Fruit fly (Drosophila melanogaster) whole organism, embryonic: Measurements from ENCODE around the gene Tet.

Experiments used
- Adf1 ChIP-seq: fragments of 200-800 bp; sonication (Bioruptor generic); IDR thresholded peaks from 2 replicates; pipeline ENCODE4 v1.3.6; 2022; ENCODE audit warnings: missing biosample characterization, missing genetic modification characterization
- Atf-2 ChIP-seq: fragments of 200-800 bp; sonication (Bioruptor generic); optimal IDR thresholded peaks from 2 replicates; lab custom pipeline; 2016; ENCODE audit warnings: missing biosample characterization, missing genetic modification characterization
- Bgb ChIP-seq: fragments of 200-800 bp; sonication (Bioruptor generic); IDR thresholded peaks from 2 replicates; pipeline ENCODE4 v1.3.6; 2022; ENCODE audit warnings: missing biosample characterization, missing genetic modification characterization; ENCODE audit not compliant: partially characterized antibody
- CG11504 ChIP-seq: fragments of 200-800 bp; sonication (Bioruptor generic); optimal IDR thresholded peaks from 3 replicates; lab custom pipeline; 2019; ENCODE audit warnings: missing biosample characterization, mild to moderate bottlenecking, missing genetic modification characterization, moderate library complexity
- CG12155 ChIP-seq: fragments of 200-800 bp; sonication (Bioruptor generic); optimal IDR thresholded peaks from 3 replicates; lab custom pipeline; 2016; ENCODE audit warnings: missing biosample characterization, missing genetic modification characterization
- CG12391 ChIP-seq: fragments of 200-800 bp; sonication (Bioruptor generic); optimal IDR thresholded peaks from 3 replicates; lab custom pipeline; 2018; ENCODE audit warnings: missing biosample characterization, mild to moderate bottlenecking, missing genetic modification characterization, moderate library complexity
- CG14441 ChIP-seq: fragments of 200-800 bp; sonication (Bioruptor generic); IDR thresholded peaks from 2 replicates; pipeline ENCODE4 v1.3.6; 2022; ENCODE audit warnings: missing biosample characterization, missing genetic modification characterization
- CG1602 ChIP-seq: fragments of 200-800 bp; sonication (Bioruptor generic); optimal IDR thresholded peaks from 3 replicates; lab custom pipeline; 2016; ENCODE audit warnings: missing biosample characterization, missing genetic modification characterization
- CG18262 ChIP-seq: fragments of 200-800 bp; optimal IDR thresholded peaks from 3 replicates; lab custom pipeline; 2019; ENCODE audit warnings: missing biosample characterization, mild to moderate bottlenecking, missing genetic modification characterization, moderate library complexity
- CG18599 ChIP-seq: fragments of 200-800 bp; sonication (Bioruptor generic); optimal IDR thresholded peaks from 3 replicates; lab custom pipeline; 2017; ENCODE audit warnings: missing biosample characterization, missing genetic modification characterization, mild to moderate bottlenecking, moderate library complexity, missing genetic modification reagents
- CG2678 ChIP-seq: fragments of 200-800 bp; sonication (Bioruptor generic); optimal IDR thresholded peaks from 3 replicates; lab custom pipeline; 2019; ENCODE audit warnings: missing biosample characterization, mild to moderate bottlenecking, missing genetic modification characterization, moderate library complexity
- CG6272 ChIP-seq: fragments of 200-800 bp; sonication (Bioruptor generic); IDR thresholded peaks from 2 replicates; pipeline ENCODE4 v1.3.6; 2022; ENCODE audit warnings: missing biosample characterization, missing genetic modification characterization
- CG6683 ChIP-seq: fragments of 200-800 bp; sonication (Bioruptor generic); optimal IDR thresholded peaks from 2 replicates; lab custom pipeline; 2017; ENCODE audit warnings: missing biosample characterization, mild to moderate bottlenecking, missing genetic modification characterization, missing genetic modification reagents
- CG9727 ChIP-seq: fragments of 200-800 bp; sonication (Bioruptor generic); optimal IDR thresholded peaks from 3 replicates; lab custom pipeline; 2017; ENCODE audit warnings: missing biosample characterization, mild to moderate bottlenecking, missing genetic modification characterization
- CoRest ChIP-seq: fragments of 200-800 bp; sonication (Bioruptor generic); optimal IDR thresholded peaks from 3 replicates; lab custom pipeline; 2018; ENCODE audit warnings: missing biosample characterization, mild to moderate bottlenecking, missing genetic modification characterization, moderate library complexity
- Deaf1 ChIP-seq: fragments of 200-800 bp; optimal IDR thresholded peaks from 3 replicates; lab custom pipeline; 2019; ENCODE audit warnings: missing biosample characterization, mild to moderate bottlenecking, missing genetic modification characterization, moderate library complexity
- Drgx ChIP-seq: fragments of 200-800 bp; sonication (Bioruptor generic); IDR thresholded peaks from 2 replicates; pipeline ENCODE4 v1.3.6; 2022; ENCODE audit warnings: missing biosample characterization, missing genetic modification characterization
- E2f2 ChIP-seq: fragments of 200-800 bp; sonication (Bioruptor generic); IDR thresholded peaks from 2 replicates; pipeline ENCODE4 v1.3.6; 2022; ENCODE audit warnings: missing biosample characterization, missing genetic modification characterization
- Gug ChIP-seq: fragments of 200-800 bp; sonication (Bioruptor generic); IDR thresholded peaks from 4 replicates; pipeline ENCODE4 v1.3.6; 2022; ENCODE audit warnings: missing biosample characterization, missing genetic modification characterization
- Hand ChIP-seq: fragments of 200-800 bp; sonication (Bioruptor generic); optimal IDR thresholded peaks from 2 replicates; lab custom pipeline; 2017; ENCODE audit warnings: mild to moderate bottlenecking, missing biosample characterization, missing genetic modification reagents, missing genetic modification characterization
- Nf-YB ChIP-seq: fragments of 200-800 bp; sonication (Bioruptor generic); optimal IDR thresholded peaks from 3 replicates; lab custom pipeline; 2019; ENCODE audit warnings: missing biosample characterization, mild to moderate bottlenecking, missing genetic modification characterization, moderate library complexity
- Nf-YC ChIP-seq: fragments of 200-800 bp; optimal IDR thresholded peaks from 3 replicates; lab custom pipeline; 2019; ENCODE audit warnings: missing biosample characterization, mild to moderate bottlenecking, missing genetic modification characterization, moderate library complexity
- Opbp ChIP-seq: fragments of 200-800 bp; sonication (Bioruptor generic); IDR thresholded peaks from 3 replicates; pipeline ENCODE4 v1.3.6; 2022; ENCODE audit warnings: missing biosample characterization, missing genetic modification characterization; ENCODE audit not compliant: partially characterized antibody
- PHDP ChIP-seq: fragments of 200-800 bp; sonication (Bioruptor generic); optimal IDR thresholded peaks from 3 replicates; lab custom pipeline; 2018; ENCODE audit warnings: missing biosample characterization, mild to moderate bottlenecking, missing genetic modification characterization, moderate library complexity
- Poxn ChIP-seq: fragments of 200-800 bp; sonication (Bioruptor generic); IDR thresholded peaks from 2 replicates; pipeline ENCODE4 v1.3.6; 2022; ENCODE audit warnings: missing biosample characterization, missing genetic modification characterization
- Sry-δ ChIP-seq: fragments of 200-800 bp; sonication (Bioruptor generic); optimal IDR thresholded peaks from 2 replicates; lab custom pipeline; 2016; ENCODE audit warnings: missing biosample characterization, missing genetic modification characterization
- Vsx1 ChIP-seq: fragments of 200-800 bp; sonication (Bioruptor generic); optimal IDR thresholded peaks from 2 replicates; lab custom pipeline; 2017; ENCODE audit warnings: missing biosample characterization, mild to moderate bottlenecking, missing genetic modification characterization, missing genetic modification reagents
- bowl ChIP-seq: fragments of 200-800 bp; sonication (Bioruptor generic); IDR thresholded peaks from 2 replicates; pipeline ENCODE4 v1.3.6; 2022; ENCODE audit warnings: missing biosample characterization, missing genetic modification characterization
- bsh ChIP-seq, 2 experiments: fragments of 200-800 bp; sonication (Bioruptor generic); optimal IDR thresholded peaks; 2 replicates each; lab custom pipeline; 2017 to 2018; ENCODE audit warnings: mild to moderate bottlenecking in 2 of 2, missing biosample characterization in 2 of 2, missing genetic modification characterization in 2 of 2, moderate library complexity in 1 of 2
- chinmo ChIP-seq: fragments of 200-800 bp; sonication (Bioruptor generic); IDR thresholded peaks from 4 replicates; pipeline ENCODE4 v1.3.6; 2022; ENCODE audit warnings: missing biosample characterization, missing genetic modification characterization; ENCODE audit not compliant: partially characterized antibody
- chn ChIP-seq: fragments of 200-800 bp; sonication (Bioruptor generic); optimal IDR thresholded peaks from 2 replicates; lab custom pipeline; 2016; ENCODE audit warnings: missing biosample characterization, missing genetic modification characterization
- cwo ChIP-seq: fragments of 200-800 bp; sonication (Bioruptor generic); optimal IDR thresholded peaks from 3 replicates; lab custom pipeline; 2017; ENCODE audit warnings: missing biosample characterization, missing genetic modification characterization, mild to moderate bottlenecking, moderate library complexity, missing genetic modification reagents
- dmrt99B ChIP-seq: fragments of 200-800 bp; sonication (Bioruptor generic); optimal IDR thresholded peaks from 2 replicates; lab custom pipeline; 2018; ENCODE audit warnings: missing biosample characterization, mild to moderate bottlenecking, missing genetic modification characterization, moderate library complexity
- dpn ChIP-seq, 2 experiments: fragments of 200-800 bp; sonication (Bioruptor generic); optimal IDR thresholded peaks; 3 replicates each; lab custom pipeline; 2016; ENCODE audit warnings: missing biosample characterization in 2 of 2, missing genetic modification characterization in 2 of 2
- eyg ChIP-seq: fragments of 200-800 bp; sonication (Bioruptor generic); optimal IDR thresholded peaks from 3 replicates; lab custom pipeline; 2016; ENCODE audit warnings: missing biosample characterization, missing genetic modification characterization
- fd96Cb ChIP-seq: fragments of 200-800 bp; sonication (Bioruptor generic); optimal IDR thresholded peaks from 2 replicates; lab custom pipeline; 2018; ENCODE audit warnings: missing biosample characterization, mild to moderate bottlenecking, missing genetic modification characterization, moderate library complexity
- gsb-n ChIP-seq: fragments of 200-800 bp; sonication (Bioruptor generic); optimal IDR thresholded peaks from 3 replicates; lab custom pipeline; 2018; ENCODE audit warnings: missing biosample characterization, mild to moderate bottlenecking, missing genetic modification characterization
- hb ChIP-seq: fragments of 200-800 bp; sonication (Bioruptor generic); IDR thresholded peaks from 3 replicates; pipeline ENCODE4 v1.3.6; 2022; ENCODE audit warnings: missing biosample characterization, missing genetic modification characterization; ENCODE audit not compliant: partially characterized antibody
- lab ChIP-seq: fragments of 200-800 bp; sonication (Bioruptor generic); optimal IDR thresholded peaks from 3 replicates; lab custom pipeline; 2017; ENCODE audit warnings: missing biosample characterization, missing genetic modification characterization, mild to moderate bottlenecking, moderate library complexity, missing genetic modification reagents
- nom ChIP-seq: fragments of 200-800 bp; sonication (Bioruptor generic); optimal IDR thresholded peaks from 2 replicates; lab custom pipeline; 2017; ENCODE audit warnings: missing biosample characterization, missing genetic modification characterization, mild to moderate bottlenecking, moderate library complexity, missing genetic modification reagents
- pros ChIP-seq: fragments of 200-800 bp; sonication (Bioruptor generic); optimal IDR thresholded peaks from 3 replicates; lab custom pipeline; 2019; ENCODE audit warnings: missing biosample characterization, mild to moderate bottlenecking, missing genetic modification characterization, moderate library complexity
- row ChIP-seq: fragments of 200-800 bp; sonication (Bioruptor generic); IDR thresholded peaks from 3 replicates; pipeline ENCODE4 v1.3.6; 2022; ENCODE audit warnings: missing biosample characterization, missing genetic modification characterization
- sc ChIP-seq, 3 experiments: fragments of >200 bp in 2 of 3; fragments of 200-800 bp in 1 of 3; sonication (Bioruptor generic) in 1 of 3; optimal IDR thresholded peaks; 2 replicates in 2 of 3; 3 replicates in 1 of 3; lab custom pipeline; 2017; ENCODE audit warnings: mild to moderate bottlenecking in 1 of 3, missing biosample characterization in 1 of 3, missing genetic modification characterization in 1 of 3, missing genetic modification reagents in 1 of 3
- sens-2 ChIP-seq: fragments of 200-800 bp; sonication (Bioruptor generic); IDR thresholded peaks from 2 replicates; pipeline ENCODE4 v1.3.6; 2022; ENCODE audit warnings: missing biosample characterization, missing genetic modification characterization
- slbo ChIP-seq: fragments of 200-800 bp; sonication (Bioruptor generic); IDR thresholded peaks from 2 replicates; pipeline ENCODE4 v1.3.6; 2022; ENCODE audit warnings: missing biosample characterization, missing genetic modification characterization
- tx ChIP-seq: fragments of 200-800 bp; sonication (Bioruptor generic); optimal IDR thresholded peaks from 2 replicates; lab custom pipeline; 2016; ENCODE audit warnings: missing biosample characterization, missing genetic modification characterization
- vvl ChIP-seq: fragments of 200-800 bp; sonication (Bioruptor generic); IDR thresholded peaks from 2 replicates; pipeline ENCODE4 v1.3.6; 2022; ENCODE audit warnings: missing biosample characterization, missing genetic modification characterization

Tet gene

DNA sequence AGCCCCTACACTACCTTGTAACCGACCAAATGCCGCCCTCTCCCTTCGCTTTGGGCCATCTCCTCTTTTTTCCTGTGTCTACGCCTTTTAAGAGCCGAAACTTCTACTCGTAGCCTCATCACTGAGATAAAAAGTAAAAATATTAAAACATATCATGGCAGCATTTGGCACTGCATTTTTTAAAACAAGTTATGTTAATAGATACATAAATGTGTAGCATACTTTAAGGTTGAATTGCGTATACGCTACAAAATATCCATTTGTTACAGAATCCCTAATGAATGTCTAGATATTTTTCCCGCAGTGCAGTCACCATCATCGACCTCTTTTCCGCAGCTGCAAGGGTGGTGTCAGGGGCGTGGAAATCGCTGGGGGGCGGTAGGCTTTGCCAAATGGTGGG is 56.0 kb downstream of the Tet start (continued):
- TF ChIP-seq pros (GFP tag; lab: Kevin White, UChicago) (no peak), hb (GFP tag; lab: Robert Waterston, UW) (no peak), CG14441 (GFP tag; lab: Robert Waterston, UW) (peak; percentile 34; the same call in 1 of the 2 replicates), dmrt99B (tag; lab: Kevin White, UChicago) (peak; percentile 16), vvl (peak; percentile 62), cwo (peak; percentile 53), nom (GFP tag; lab: Kevin White, UChicago) (peak; percentile 55), CG6683 (peak; percentile 16), tx (no peak), fd96Cb (peak; percentile 45), Gug (peak; percentile 47; the same call in 1 of the 4 replicates), dpn (GFP tag; optimal IDR thresholded peaks at IDR 0.05; lab: Kevin White, UChicago) (peak in 1 of 2 experiments; percentile 22)

DNA sequence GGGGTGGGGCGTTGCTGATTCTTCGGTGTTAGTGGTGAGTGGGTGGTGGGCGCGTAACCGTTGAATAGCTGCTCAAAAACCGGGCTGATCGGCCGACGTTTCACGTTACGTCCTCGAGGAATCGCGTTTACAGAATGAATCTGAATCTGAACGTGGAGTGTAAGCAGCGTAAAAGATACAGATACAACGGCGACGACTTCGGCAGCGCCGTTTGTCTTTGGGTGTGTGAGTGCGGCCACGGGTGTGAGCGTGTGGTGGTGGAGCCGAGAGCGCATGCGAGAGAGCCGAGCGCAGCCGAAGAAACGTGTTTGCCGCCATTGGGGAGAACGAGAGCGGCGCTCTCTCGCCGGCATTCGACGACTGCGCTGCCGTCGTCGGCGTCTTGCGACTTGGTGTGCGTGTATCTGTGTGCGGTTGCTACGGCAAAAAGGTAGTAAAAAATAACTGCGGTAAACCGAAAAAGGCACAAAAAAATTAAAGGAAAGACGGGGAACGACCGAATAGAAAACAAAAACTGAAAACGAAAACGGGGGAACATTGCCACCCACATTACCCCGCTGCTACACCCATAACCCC is 57.9 kb downstream of the Tet start:
- peak; percentile 67 for TF ChIP-seq sens-2 (GFP tag; lab: Robert Waterston, UW)
- peak; percentile 28 for TF ChIP-seq gsb-n
- 0 out of 3 replicates have a peak, but pooled peaks have one; percentile 35 for TF ChIP-seq Opbp (GFP tag; lab: Robert Waterston, UW)
- TF ChIP-seq Atf-2 (GFP tag; lab: Kevin White, UChicago) = no peak
- TF ChIP-seq CG2678 = peak; percentile 22
- no peak for TF ChIP-seq CG12155 (GFP tag; lab: Kevin White, UChicago)
- TF ChIP-seq eyg = peak; percentile 26
- TF ChIP-seq CG18262 (tag; lab: Kevin White, UChicago) = peak; percentile 2
- peak; percentile 29 for TF ChIP-seq CG11504 (tag; lab: Kevin White, UChicago)
- TF ChIP-seq Sry-δ = no peak
- peak; percentile 30 for TF ChIP-seq chn
- TF ChIP-seq Vsx1 (GFP tag; lab: Kevin White, UChicago) = peak; percentile 65
- peak in 1 of 2 experiments; percentile 96 for TF ChIP-seq bsh (GFP tag; optimal IDR thresholded peaks at IDR 0.05; lab: Kevin White, UChicago)
- TF ChIP-seq sc (optimal IDR thresholded peaks at IDR 0.05; lab: Kevin White, UChicago) = no peak
- TF ChIP-seq sc (GFP tag; optimal IDR thresholded peaks at IDR 0.05; lab: Kevin White, UChicago) = no peak
- peak; percentile 99 for TF ChIP-seq Deaf1 (tag; lab: Kevin White, UChicago)
- TF ChIP-seq Drgx = peak; percentile 84
- TF ChIP-seq CG6272 (GFP tag; lab: Robert Waterston, UW) = no peak
- TF ChIP-seq CoRest (tag; lab: Kevin White, UChicago) = peak; percentile 11
- no peak for TF ChIP-seq Poxn (GFP tag; lab: Robert Waterston, UW)
- peak; percentile 69 for TF ChIP-seq lab (GFP tag; lab: Kevin White, UChicago)
- peak; percentile 53 for TF ChIP-seq CG18599 (GFP tag; lab: Kevin White, UChicago)
- TF ChIP-seq E2f2 (GFP tag; lab: Robert Waterston, UW) = peak; percentile 10; the same call in 1 of the 2 replicates
- TF ChIP-seq slbo (GFP tag; lab: Robert Waterston, UW) = peak; percentile 8; the same call in 1 of the 2 replicates
- TF ChIP-seq Hand (GFP tag; lab: Kevin White, UChicago) = peak; percentile 46
- TF ChIP-seq CG12391 = peak; percentile 8
- no peak for TF ChIP-seq CG1602
- TF ChIP-seq vvl = peak; percentile 34; the same call in 1 of the 2 replicates
- TF ChIP-seq Nf-YB (GFP tag; lab: Kevin White, UChicago) = peak; percentile 8
- peak; percentile 99 for TF ChIP-seq Adf1 (GFP tag; lab: Robert Waterston, UW)
- TF ChIP-seq Bgb (GFP tag; lab: Robert Waterston, UW) = peak; percentile 49; the same call in 1 of the 2 replicates
- peak; percentile 62 for TF ChIP-seq Nf-YC (tag; lab: Kevin White, UChicago)
- TF ChIP-seq PHDP = peak; percentile 11
- TF ChIP-seq bowl (GFP tag; lab: Robert Waterston, UW) = peak; percentile 36; the same call in 1 of the 2 replicates
- peak; percentile 31 for TF ChIP-seq CG9727 (GFP tag; lab: Kevin White, UChicago)
- peak; percentile 96 for TF ChIP-seq chinmo (GFP tag; lab: Robert Waterston, UW)
- TF ChIP-seq row (GFP tag; lab: Robert Waterston, UW) = no peak; the same call in 2 of the 3 replicates
